Fruit fly (Drosophila melanogaster) whole organism, prepupa: ENCODE data around the gene uif.

Experiments used
- CG3032 ChIP-seq: fragments of 200-800 bp; optimal IDR thresholded peaks from 2 replicates; lab custom pipeline; 2019; ENCODE audit warnings: missing biosample characterization, mild to moderate bottlenecking, missing genetic modification characterization, moderate library complexity
- CG8119 ChIP-seq: fragments of 200-800 bp; sonication (Bioruptor generic); IDR thresholded peaks from 3 replicates; pipeline ENCODE4 v1.3.6; 2022; ENCODE audit warnings: missing biosample characterization, missing genetic modification characterization
- Lpt ChIP-seq: fragments of 200-800 bp; sonication (Bioruptor generic); optimal IDR thresholded peaks from 3 replicates; lab custom pipeline; 2016; ENCODE audit warnings: missing biosample characterization, missing genetic modification characterization
- OdsH ChIP-seq: fragments of 200-800 bp; sonication (Bioruptor generic); optimal IDR thresholded peaks from 3 replicates; lab custom pipeline; 2016; ENCODE audit warnings: missing biosample characterization, missing genetic modification characterization
- Sox102F ChIP-seq: fragments of 200-800 bp; sonication (Bioruptor generic); optimal IDR thresholded peaks from 2 replicates; lab custom pipeline; 2016; ENCODE audit warnings: missing biosample characterization, mild to moderate bottlenecking, missing genetic modification characterization

- TF ChIP-seq Lpt (GFP tag; lab: Kevin White, UChicago) (no peak), CG3032 (tag; lab: Kevin White, UChicago) (no peak), CG8119 (GFP tag; lab: Robert Waterston, UW) (no peak), OdsH (GFP tag; lab: Kevin White, UChicago) (no peak), Sox102F (GFP tag; lab: Kevin White, UChicago) (no peak)
Measured at dm6 chr2L:7038404-7039341, 28.5 kb upstream of the uif start.
